Worm (Caenorhabditis elegans) whole organism, L1 larva: ENCODE data around the gene C14A4.8.
A peak's percentile ranks its signal among the peaks of the same experiment; 100 is the strongest.

ENCODE experiments used
- C16A3.4 ChIP-seq: fragments of 150-350 bp; optimal IDR thresholded peaks from 2 replicates; lab custom pipeline; 2014; ENCODE audit warnings: missing biosample characterization, missing genetic modification characterization
- C34B4.2 ChIP-seq: sonication (generic microtip); optimal IDR thresholded peaks from 2 replicates; lab custom pipeline; 2017; ENCODE audit warnings: mild to moderate bottlenecking, missing genetic modification characterization, missing compliant biosample characterization
- Y116A8C.19 ChIP-seq: sonication (generic microtip); optimal IDR thresholded peaks from 2 replicates; lab custom pipeline; 2016; ENCODE audit warnings: missing compliant biosample characterization, missing genetic modification characterization, borderline replicate concordance
- alr-1 ChIP-seq: fragments of 200-800 bp; sonication (Bioruptor generic); optimal IDR thresholded peaks from 2 replicates; lab custom pipeline; 2018; ENCODE audit warnings: borderline replicate concordance, mild to moderate bottlenecking, missing genetic modification characterization, missing compliant biosample characterization
- aly-2 ChIP-seq: fragments of 150-350 bp; optimal IDR thresholded peaks from 2 replicates; lab custom pipeline; 2014; ENCODE audit warnings: missing biosample characterization, missing genetic modification characterization
- blmp-1 ChIP-seq: fragments of 150-350 bp; optimal IDR thresholded peaks from 2 replicates; lab custom pipeline; 2014; ENCODE audit warnings: missing biosample characterization, missing genetic modification characterization
- ceh-8 ChIP-seq: fragments of 200-800 bp; sonication (Bioruptor generic); optimal IDR thresholded peaks from 2 replicates; lab custom pipeline; 2018; ENCODE audit warnings: mild to moderate bottlenecking, missing genetic modification characterization, moderate library complexity, missing compliant biosample characterization
- dpl-1 ChIP-seq, 3 experiments: fragments of 150-350 bp in 2 of 3; sonication (generic microtip) in 1 of 3; optimal IDR thresholded peaks; 2 replicates each; lab custom pipeline; 2014 to 2017; ENCODE audit warnings: missing biosample characterization in 3 of 3, missing genetic modification characterization in 3 of 3, missing genetic modification reagents in 3 of 3
- efl-1 ChIP-seq, 4 experiments: fragments of 150-350 bp; optimal IDR thresholded peaks in 3 of 4; peaks in 1 of 4; 1 replicate in 1 of 4; 2 replicates in 3 of 4; lab custom pipeline; 2014; ENCODE audit warnings: missing biosample characterization in 2 of 4, missing genetic modification characterization in 2 of 4, missing genetic modification reagents in 2 of 4
- elt-2 ChIP-seq: sonication (generic microtip); optimal IDR thresholded peaks from 2 replicates; lab custom pipeline; 2016; ENCODE audit warnings: missing genetic modification characterization, mild to moderate bottlenecking, inconsistent platforms, missing compliant biosample characterization, missing genetic modification reagents
- elt-3 ChIP-seq, 6 experiments: fragments of 150-350 bp in 1 of 6; sonication (generic microtip); optimal IDR thresholded peaks; 2 replicates each; lab custom pipeline; 2017 to 2018; ENCODE audit warnings: missing biosample characterization in 6 of 6, missing genetic modification characterization in 6 of 6, inconsistent platforms in 1 of 6
- ets-5 ChIP-seq: fragments of 200-800 bp; sonication (Bioruptor generic); IDR thresholded peaks from 2 replicates; pipeline ENCODE4 v1.3.6; 2022; ENCODE audit warnings: missing genetic modification characterization, missing compliant biosample characterization
- fkh-8 ChIP-seq: sonication (generic microtip); optimal IDR thresholded peaks from 2 replicates; lab custom pipeline; 2016; ENCODE audit warnings: mild to moderate bottlenecking, missing genetic modification characterization, missing compliant biosample characterization
- grh-1 ChIP-seq: fragments of 200-800 bp; sonication (Bioruptor generic); IDR thresholded peaks from 2 replicates; pipeline ENCODE4 v1.3.6; 2022; ENCODE audit warnings: missing genetic modification reagents, missing genetic modification characterization, missing compliant biosample characterization
- hlh-17 ChIP-seq: fragments of 200-800 bp; sonication (Bioruptor generic); optimal IDR thresholded peaks from 2 replicates; lab custom pipeline; 2018; ENCODE audit warnings: missing genetic modification characterization, mild to moderate bottlenecking, missing compliant biosample characterization, moderate library complexity, borderline replicate concordance
- hlh-4 ChIP-seq: sonication (generic microtip); optimal IDR thresholded peaks from 2 replicates; lab custom pipeline; 2016; ENCODE audit warnings: mild to moderate bottlenecking, missing genetic modification characterization, missing compliant biosample characterization
- hpl-2 ChIP-seq: fragments of 150-350 bp; optimal IDR thresholded peaks from 2 replicates; lab custom pipeline; 2014; ENCODE audit warnings: missing biosample characterization, missing genetic modification reagents, missing genetic modification characterization
- lin-13 ChIP-seq: fragments of 150-350 bp; optimal IDR thresholded peaks from 2 replicates; lab custom pipeline; 2014; ENCODE audit warnings: missing biosample characterization, missing genetic modification reagents, missing genetic modification characterization
- lin-14 ChIP-seq: fragments of 200-800 bp; sonication (Bioruptor generic); optimal IDR thresholded peaks from 2 replicates; lab custom pipeline; 2018; ENCODE audit warnings: mild to moderate bottlenecking, missing genetic modification characterization, moderate library complexity, missing compliant biosample characterization
- lin-35 ChIP-seq, 2 experiments: fragments of 150-350 bp; optimal IDR thresholded peaks; 2 replicates each; lab custom pipeline; 2014; ENCODE audit warnings: missing biosample characterization in 2 of 2, missing genetic modification characterization in 2 of 2, missing genetic modification reagents in 2 of 2
- lin-39 ChIP-seq: fragments of 150-350 bp; optimal IDR thresholded peaks from 2 replicates; lab custom pipeline; 2014; ENCODE audit warnings: missing biosample characterization, missing genetic modification reagents, missing genetic modification characterization
- lsy-2 ChIP-seq, 2 experiments: fragments of 150-350 bp; optimal IDR thresholded peaks; 2 replicates each; lab custom pipeline; 2014; ENCODE audit warnings: missing biosample characterization in 2 of 2, missing genetic modification characterization in 2 of 2
- mep-1 ChIP-seq: fragments of 150-350 bp; optimal IDR thresholded peaks from 2 replicates; lab custom pipeline; 2014; ENCODE audit warnings: missing biosample characterization, missing genetic modification characterization
- nhr-19 ChIP-seq: fragments of 200-800 bp; sonication (Bioruptor generic); conservative IDR thresholded peaks from 2 replicates; pipeline ENCODE4 v1.3.6; 2022; ENCODE audit warnings: missing genetic modification characterization, missing compliant biosample characterization
- nhr-20 ChIP-seq: sonication (generic microtip); optimal IDR thresholded peaks from 2 replicates; lab custom pipeline; 2016; ENCODE audit warnings: mild to moderate bottlenecking, missing genetic modification characterization, missing compliant biosample characterization
- nhr-237 ChIP-seq: fragments of 150-350 bp; optimal IDR thresholded peaks from 2 replicates; lab custom pipeline; 2014; ENCODE audit warnings: missing biosample characterization, missing genetic modification characterization
- nhr-28 ChIP-seq: fragments of 150-350 bp; optimal IDR thresholded peaks from 2 replicates; lab custom pipeline; 2014; ENCODE audit warnings: missing biosample characterization, missing genetic modification characterization
- nhr-47 ChIP-seq: sonication (generic microtip); optimal IDR thresholded peaks from 2 replicates; lab custom pipeline; 2016; ENCODE audit warnings: mild to moderate bottlenecking, missing genetic modification characterization, moderate library complexity, missing compliant biosample characterization
- nhr-71 ChIP-seq: sonication (generic microtip); optimal IDR thresholded peaks from 2 replicates; lab custom pipeline; 2016; ENCODE audit warnings: mild to moderate bottlenecking, missing genetic modification characterization, moderate library complexity, missing compliant biosample characterization
- nhr-85 ChIP-seq: sonication (generic microtip); peaks from one replicate; lab custom pipeline; 2016; ENCODE audit warnings: missing genetic modification characterization, inconsistent platforms, missing compliant biosample characterization
- pag-3 ChIP-seq: sonication (generic microtip); optimal IDR thresholded peaks from 2 replicates; lab custom pipeline; 2017; ENCODE audit warnings: missing genetic modification characterization, mild to moderate bottlenecking, missing compliant biosample characterization, antibody characterized with exemption, borderline replicate concordance; ENCODE audit not compliant: insufficient read depth
- pqm-1 ChIP-seq: sonication (generic microtip); optimal IDR thresholded peaks from 3 replicates; lab custom pipeline; 2017; ENCODE audit warnings: missing biosample characterization, missing genetic modification characterization
- rnt-1 ChIP-seq: sonication (generic microtip); optimal IDR thresholded peaks from 2 replicates; lab custom pipeline; 2016; ENCODE audit warnings: mild to moderate bottlenecking, missing genetic modification characterization, moderate library complexity, missing compliant biosample characterization
- skn-1 ChIP-seq: fragments of 150-350 bp; optimal IDR thresholded peaks from 2 replicates; lab custom pipeline; 2014; ENCODE audit warnings: missing biosample characterization, missing genetic modification characterization
- snu-23 ChIP-seq: sonication (generic microtip); optimal IDR thresholded peaks from 2 replicates; lab custom pipeline; 2016; ENCODE audit warnings: missing genetic modification characterization, missing compliant biosample characterization
- tbx-2 ChIP-seq: sonication (generic microtip); optimal IDR thresholded peaks from 2 replicates; lab custom pipeline; 2016; ENCODE audit warnings: missing genetic modification characterization, missing compliant biosample characterization
- tlp-1 ChIP-seq: fragments of 150-350 bp; optimal IDR thresholded peaks from 2 replicates; lab custom pipeline; 2014; ENCODE audit warnings: missing biosample characterization, missing genetic modification characterization
- unc-30 ChIP-seq: sonication (generic microtip); optimal IDR thresholded peaks from 2 replicates; lab custom pipeline; 2017; ENCODE audit warnings: missing biosample characterization, missing genetic modification characterization
- xbp-1 ChIP-seq: sonication (generic microtip); optimal IDR thresholded peaks from 2 replicates; lab custom pipeline; 2016; ENCODE audit warnings: missing genetic modification characterization, missing compliant biosample characterization
- zag-1 ChIP-seq: fragments of 150-350 bp; optimal IDR thresholded peaks from 2 replicates; lab custom pipeline; 2014; ENCODE audit warnings: missing biosample characterization, missing genetic modification characterization

Gene C14A4.8

DNA sequence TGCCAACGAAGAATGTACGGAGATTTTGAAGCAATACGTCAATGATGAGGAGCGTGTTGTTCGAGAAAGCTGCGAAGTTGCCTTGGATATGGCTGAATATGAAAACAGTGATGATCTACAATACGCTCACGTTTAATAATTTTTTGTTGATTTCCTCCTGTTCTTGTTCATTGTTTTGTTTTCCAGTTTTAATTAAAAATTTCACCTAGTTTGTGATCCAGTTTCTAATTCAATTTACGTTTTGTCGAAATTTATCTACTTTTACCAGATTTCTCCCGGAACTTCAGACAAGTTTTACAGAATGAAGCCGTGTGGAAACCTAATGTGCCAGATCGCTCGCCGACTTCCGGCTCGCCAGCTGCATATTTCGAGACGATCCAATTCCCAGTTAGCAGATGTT, 17.1 kb downstream of the C14A4.8 start, which contains the start of gene dap-3:
Gene dap-3, plus strand, starts transcription at position 301 of the 400 bp plus-strand sequence.
- TF ChIP-seq elt-2 (tag; lab: Kevin White, UChicago) (no peak), grh-1 (no peak), hpl-2 (GFP tag; lab: Kevin White, UChicago) (no peak), nhr-85 (tag; lab: Kevin White, UChicago) (no peak), lin-39 (tag; lab: Kevin White, UChicago) (no peak), pag-3 (tag; lab: Kevin White, UChicago) (no peak), blmp-1 (no peak), Y116A8C.19 (tag; lab: Kevin White, UChicago) (no peak), ceh-8 (no peak), zag-1 (tag; lab: Kevin White, UChicago) (no peak), tlp-1 (tag; lab: Kevin White, UChicago) (no peak), unc-30 (tag; lab: Kevin White, UChicago) (no peak), C34B4.2 (tag; lab: Kevin White, UChicago) (no peak), pqm-1 (tag; lab: Kevin White, UChicago) (no peak), skn-1 (tag; lab: Kevin White, UChicago) (no peak), nhr-19 (GFP tag; lab: Robert Waterston, UW) (no peak), nhr-28 (tag; lab: Kevin White, UChicago) (no peak), nhr-237 (tag; lab: Kevin White, UChicago) (no peak), hlh-4 (tag; lab: Kevin White, UChicago) (no peak), aly-2 (tag; lab: Kevin White, UChicago) (no peak)

ce11 chrII:10579655-10580054, 18.3 kb downstream of the C14A4.8 start, which contains the start of gene dohh-1:
Gene dohh-1, plus strand, starts transcription at chrII:10579955.
- TF ChIP-seq dpl-1 (GFP tag; optimal IDR thresholded peaks at IDR 0.05; lab: Kevin White, UChicago) (no peak), Y116A8C.19 (tag; lab: Kevin White, UChicago) (no peak), ets-5 (GFP tag; lab: Robert Waterston, UW) (no peak), efl-1 (optimal IDR thresholded peaks at IDR 0.05; lab: Kevin White, UChicago) (no peak), efl-1 (GFP tag; optimal IDR thresholded peaks at IDR 0.05 in 1 of 2; lab: Kevin White, UChicago) (peak in 1 of 2 experiments; percentile 14), lin-14 (GFP tag; lab: Kevin White, UChicago) (no peak), rnt-1 (tag; lab: Kevin White, UChicago) (no peak), C34B4.2 (tag; lab: Kevin White, UChicago) (no peak), alr-1 (no peak)

DNA sequence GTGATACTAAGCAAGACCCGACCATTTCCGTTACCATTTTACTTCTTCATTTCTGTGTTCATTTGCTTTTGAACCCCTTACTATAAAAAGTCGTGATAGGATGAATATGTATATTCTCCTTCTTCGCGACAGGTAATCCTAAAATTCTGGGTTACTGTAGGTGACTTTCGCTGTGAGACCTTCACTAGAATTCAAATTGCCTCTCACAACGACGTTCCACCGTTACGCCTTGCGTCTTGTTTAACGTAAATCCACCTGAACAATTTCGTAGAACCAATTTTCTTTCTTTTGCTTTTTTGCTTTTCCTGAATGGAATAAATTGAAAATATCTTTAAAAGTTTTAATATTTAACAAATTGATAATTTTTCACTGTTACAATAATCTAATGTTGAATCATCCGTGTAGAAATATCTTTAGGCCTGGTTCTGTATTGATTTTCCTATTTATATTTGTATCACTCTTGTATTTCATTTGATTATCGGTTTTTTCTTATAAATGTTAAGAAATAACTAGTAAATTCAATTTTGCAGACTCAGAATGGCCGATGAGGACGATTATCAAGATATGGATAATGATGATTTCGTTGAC, 19.0 kb downstream of the C14A4.8 start, which contains the start of gene rpb-6:
Gene rpb-6, plus strand, starts transcription at position 538 of the 588 bp plus-strand sequence.
- no peak for TF ChIP-seq tbx-2 (tag; lab: Kevin White, UChicago)
- no peak for TF ChIP-seq pag-3 (tag; lab: Kevin White, UChicago)
- peak; percentile 54 for TF ChIP-seq blmp-1
- peak; percentile 52 to 86 for TF ChIP-seq lsy-2 (tag; optimal IDR thresholded peaks at IDR 0.05; lab: Kevin White, UChicago)
- TF ChIP-seq efl-1 (optimal IDR thresholded peaks at IDR 0.05; lab: Kevin White, UChicago), result peak; percentile 37 to 87
- TF ChIP-seq efl-1 (GFP tag; optimal IDR thresholded peaks at IDR 0.05 in 1 of 2; lab: Kevin White, UChicago), result peak; percentile 87 to 99
- TF ChIP-seq nhr-20 (tag; lab: Kevin White, UChicago), result peak; percentile 7
- peak; percentile 52 for TF ChIP-seq mep-1 (tag; lab: Kevin White, UChicago)
- peak; percentile 20 for TF ChIP-seq skn-1 (tag; lab: Kevin White, UChicago)
- peak; percentile 38 for TF ChIP-seq nhr-47 (tag; lab: Kevin White, UChicago)
- TF ChIP-seq fkh-8 (tag; lab: Kevin White, UChicago), result no peak
- TF ChIP-seq dpl-1 (GFP tag; optimal IDR thresholded peaks at IDR 0.05; lab: Kevin White, UChicago), result peak; percentile 75 to 88 (median 84)
- TF ChIP-seq elt-3 (tag; optimal IDR thresholded peaks at IDR 0.05; lab: Kevin White, UChicago), result peak in 1 of 6 experiments; percentile 2
- TF ChIP-seq lin-13 (GFP tag; lab: Kevin White, UChicago), result peak; percentile 24
- TF ChIP-seq xbp-1 (tag; lab: Kevin White, UChicago), result no peak
- TF ChIP-seq lin-35 (GFP tag; optimal IDR thresholded peaks at IDR 0.05; lab: Kevin White, UChicago), result peak; percentile 73 to 94
- TF ChIP-seq hlh-17 (GFP tag; lab: Kevin White, UChicago), result no peak
- peak; percentile 17 for TF ChIP-seq snu-23 (GFP tag; lab: Kevin White, UChicago)
- TF ChIP-seq rnt-1 (tag; lab: Kevin White, UChicago), result peak; percentile 41
- TF ChIP-seq C16A3.4 (tag; lab: Kevin White, UChicago), result peak; percentile 25
- peak; percentile 39 for TF ChIP-seq nhr-71 (tag; lab: Kevin White, UChicago)
